Fruit fly (Drosophila melanogaster): ENCODE measurements around the gene CG10194.
A peak's percentile ranks its signal among the peaks of the same experiment; 100 is the strongest.

DNA sequence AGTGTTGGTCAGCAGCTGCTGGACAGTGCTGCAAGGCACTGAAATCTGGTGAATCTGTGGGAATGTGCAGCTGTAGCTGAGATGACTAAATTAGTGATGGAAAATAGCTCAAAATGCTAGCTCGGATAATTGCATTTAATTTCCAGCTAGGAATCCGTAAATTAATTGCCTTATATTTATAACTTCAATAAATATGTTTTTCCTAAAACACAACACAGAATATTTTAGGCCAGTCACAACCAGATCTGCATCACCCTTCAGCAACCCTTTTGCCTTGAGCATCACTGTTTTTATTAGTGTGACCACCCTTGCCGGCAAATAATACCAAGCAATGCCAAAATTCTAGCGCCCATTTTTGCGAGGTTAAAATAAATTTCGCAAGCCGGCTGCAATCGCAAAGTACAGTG, 45.2 kb downstream of the CG10194 start, which contains the start of gene Hs2st:
- TF ChIP-seq CG7045 (GFP tag; optimal IDR thresholded peaks at IDR 0.05) = peak; percentile 90
- TF ChIP-seq CG1620 (GFP tag; optimal IDR thresholded peaks at IDR 0.05) = peak; percentile 98
- TF ChIP-seq cic (GFP tag; optimal IDR thresholded peaks at IDR 0.05) = peak; percentile 79
- peak; percentile 91 for TF ChIP-seq bab1 (GFP tag; optimal IDR thresholded peaks at IDR 0.05)
- TF ChIP-seq toe (GFP tag; optimal IDR thresholded peaks at IDR 0.05) = peak; percentile 98
- TF ChIP-seq CG33017 (tag; optimal IDR thresholded peaks at IDR 0.05) = peak; percentile 85
- peak; percentile 96 for TF ChIP-seq Clk (GFP tag; optimal IDR thresholded peaks at IDR 0.05)
- peak; percentile 95 for TF ChIP-seq CG11617 (GFP tag; optimal IDR thresholded peaks at IDR 0.05)
- peak; percentile 91 for TF ChIP-seq Mnt (GFP tag; optimal IDR thresholded peaks at IDR 0.05)
- TF ChIP-seq Crg-1 (GFP tag; optimal IDR thresholded peaks at IDR 0.05) = peak; percentile 98
- TF ChIP-seq cnc (optimal IDR thresholded peaks at IDR 0.05) = no peak
